Worm (Caenorhabditis elegans) whole organism, L4/young adult: ENCODE data around the gene pho-14.

Experiments used
- W03F9.2 ChIP-seq: fragments of 150-350 bp; optimal IDR thresholded peaks from 2 replicates; lab custom pipeline; 2014; ENCODE audit warnings: missing biosample characterization, missing genetic modification characterization
- dao-5 ChIP-seq: sonication (generic microtip); optimal IDR thresholded peaks from 2 replicates; lab custom pipeline; 2016; ENCODE audit warnings: missing genotype, missing genetic modification characterization, moderate library complexity, missing compliant biosample characterization
- him-1 ChIP-seq: sonication (generic microtip); optimal IDR thresholded peaks from 2 replicates; lab custom pipeline; 2016; ENCODE audit warnings: missing genotype, missing genetic modification reagents, missing genetic modification characterization, missing compliant biosample characterization

DNA sequence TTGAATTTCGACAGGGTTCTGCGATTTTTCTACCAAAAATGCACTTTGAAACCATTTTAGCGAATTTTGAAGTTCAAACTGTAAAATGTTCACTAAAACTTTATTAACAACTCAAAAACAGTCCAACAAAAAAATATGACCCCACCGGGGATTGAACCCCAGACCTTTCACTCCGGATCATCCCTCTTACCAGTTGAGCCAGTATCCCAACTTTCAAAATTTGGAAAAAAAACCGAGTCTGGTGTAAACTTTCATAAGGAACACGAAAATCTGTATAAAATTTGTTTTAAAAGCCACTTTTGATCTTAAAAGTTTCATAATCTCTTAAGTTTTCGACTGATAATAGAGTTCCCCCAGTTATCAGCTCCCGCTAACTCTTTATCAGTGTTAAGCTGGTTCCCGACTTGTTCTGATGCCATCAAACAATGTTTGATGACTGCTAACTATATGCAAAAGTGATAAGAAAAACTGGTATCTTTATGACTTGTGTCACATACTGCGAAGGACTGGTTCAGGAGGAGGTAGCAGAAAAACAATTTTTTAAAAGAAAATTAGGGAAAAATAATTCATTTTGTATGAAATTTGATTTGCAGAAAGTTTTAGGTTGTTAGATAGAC is 3.0 kb upstream of the pho-14 start:
- no peak for TF ChIP-seq him-1 (tag; lab: Kevin White, UChicago)
- TF ChIP-seq W03F9.2 (tag; lab: Kevin White, UChicago) = no peak
- no peak for TF ChIP-seq dao-5 (tag; lab: Kevin White, UChicago)
